Worm (Caenorhabditis elegans) whole organism, early embryonic: Measurements from ENCODE around the gene C37C3.2.

Source experiments
- B0310.2 ChIP-seq: sonication (generic microtip); optimal IDR thresholded peaks from 2 replicates; lab custom pipeline; 2016; ENCODE audit warnings: mild to moderate bottlenecking, missing genetic modification characterization, missing compliant biosample characterization
- ama-1 ChIP-seq: fragments of 150-350 bp; optimal IDR thresholded peaks from 2 replicates; lab custom pipeline; 2014
- scrt-1 ChIP-seq: fragments of 200-800 bp; sonication (Bioruptor generic); IDR thresholded peaks from 2 replicates; pipeline ENCODE4 v1.3.6; 2022; ENCODE audit warnings: missing genetic modification characterization, missing compliant biosample characterization

DNA sequence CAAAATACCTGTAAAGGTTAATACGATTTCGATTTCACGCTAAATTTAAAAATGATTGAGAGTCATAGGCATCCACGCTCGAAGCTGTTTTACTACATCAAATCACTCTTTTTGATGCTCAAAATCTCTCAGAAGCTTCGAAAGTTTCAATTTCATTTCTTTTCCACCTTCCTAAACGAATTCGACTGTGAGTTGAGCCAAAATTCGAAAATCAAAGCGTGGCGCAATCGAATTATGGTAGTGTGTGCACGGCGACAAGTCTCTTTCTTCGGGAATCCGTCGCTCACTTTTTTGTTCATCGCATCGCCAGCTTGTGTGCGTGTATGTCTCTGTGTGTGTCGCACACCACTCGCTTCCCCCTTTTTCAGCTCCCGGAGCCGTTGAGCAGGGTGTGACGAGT lies 17.2 kb downstream of the C37C3.2 start:
- TF ChIP-seq scrt-1 (GFP tag; lab: Robert Waterston, UW) (no peak), B0310.2 (no peak), ama-1 (no peak)
